Worm (Caenorhabditis elegans) whole organism, early embryonic: ENCODE results near the gene nova-1.

ENCODE experiments used
- B0310.2 ChIP-seq: sonication (generic microtip); optimal IDR thresholded peaks from 2 replicates; lab custom pipeline; 2016; ENCODE audit warnings: mild to moderate bottlenecking, missing genetic modification characterization, missing compliant biosample characterization
- F13C5.2 ChIP-seq: sonication (generic microtip); optimal IDR thresholded peaks from 2 replicates; lab custom pipeline; 2017; ENCODE audit warnings: mild to moderate bottlenecking, missing genetic modification characterization, inconsistent platforms, missing compliant biosample characterization
- aly-1 ChIP-seq: sonication (generic microtip); optimal IDR thresholded peaks from 2 replicates; lab custom pipeline; 2016; ENCODE audit warnings: missing genetic modification characterization, missing compliant biosample characterization
- ama-1 ChIP-seq: fragments of 150-350 bp; optimal IDR thresholded peaks from 2 replicates; lab custom pipeline; 2014
- ceh-13 ChIP-seq: fragments of 200-800 bp; sonication (Bioruptor generic); optimal IDR thresholded peaks from 2 replicates; lab custom pipeline; 2018; ENCODE audit warnings: mild to moderate bottlenecking, missing genetic modification characterization, missing compliant biosample characterization
- ceh-36 ChIP-seq: sonication (generic microtip); optimal IDR thresholded peaks from 2 replicates; lab custom pipeline; 2016; ENCODE audit warnings: missing genetic modification characterization, inconsistent platforms, missing compliant biosample characterization
- ets-7 ChIP-seq: sonication (generic microtip); optimal IDR thresholded peaks from 2 replicates; lab custom pipeline; 2016; ENCODE audit warnings: missing genotype, missing genetic modification characterization, missing compliant biosample characterization
- flt-1 ChIP-seq: fragments of 200-800 bp; sonication (Bioruptor generic); IDR thresholded peaks from 2 replicates; pipeline ENCODE4 v1.3.6; 2022; ENCODE audit warnings: missing genetic modification characterization, missing compliant biosample characterization
- hmbx-1 ChIP-seq: sonication (generic microtip); optimal IDR thresholded peaks from 2 replicates; lab custom pipeline; 2016; ENCODE audit warnings: mild to moderate bottlenecking, missing genetic modification characterization, missing compliant biosample characterization
- hmg-4 ChIP-seq: fragments of 200-800 bp; sonication (Bioruptor generic); optimal IDR thresholded peaks from 2 replicates; lab custom pipeline; 2018; ENCODE audit warnings: mild to moderate bottlenecking, missing genetic modification characterization, missing compliant biosample characterization
- hnd-1 ChIP-seq: sonication (generic microtip); optimal IDR thresholded peaks from 2 replicates; lab custom pipeline; 2016; ENCODE audit warnings: missing genetic modification characterization, missing compliant biosample characterization
- pes-1 ChIP-seq: fragments of 200-800 bp; sonication (Bioruptor generic); IDR thresholded peaks from 2 replicates; pipeline ENCODE4 v1.3.6; 2022; ENCODE audit warnings: missing genetic modification reagents, missing genetic modification characterization, missing compliant biosample characterization
- scrt-1 ChIP-seq: fragments of 200-800 bp; sonication (Bioruptor generic); IDR thresholded peaks from 2 replicates; pipeline ENCODE4 v1.3.6; 2022; ENCODE audit warnings: missing genetic modification characterization, missing compliant biosample characterization
- sea-1 ChIP-seq: fragments of 200-800 bp; sonication (Bioruptor generic); conservative IDR thresholded peaks from 2 replicates; pipeline ENCODE4 v1.3.6; 2022; ENCODE audit warnings: missing genetic modification characterization, missing compliant biosample characterization
- tbx-11 ChIP-seq: fragments of 200-800 bp; sonication (Bioruptor generic); IDR thresholded peaks from 2 replicates; pipeline ENCODE4 v1.3.6; 2022; ENCODE audit warnings: missing genetic modification characterization, missing compliant biosample characterization
- tbx-37 ChIP-seq: fragments of 200-800 bp; sonication (Bioruptor generic); conservative IDR thresholded peaks from 2 replicates; pipeline ENCODE4 v1.3.6; 2022; ENCODE audit warnings: missing genetic modification reagents, missing genetic modification characterization, missing compliant biosample characterization
- tra-4 ChIP-seq: sonication (generic microtip); optimal IDR thresholded peaks from 2 replicates; lab custom pipeline; 2017; ENCODE audit warnings: missing genetic modification characterization, missing compliant biosample characterization

nova-1 gene

DNA sequence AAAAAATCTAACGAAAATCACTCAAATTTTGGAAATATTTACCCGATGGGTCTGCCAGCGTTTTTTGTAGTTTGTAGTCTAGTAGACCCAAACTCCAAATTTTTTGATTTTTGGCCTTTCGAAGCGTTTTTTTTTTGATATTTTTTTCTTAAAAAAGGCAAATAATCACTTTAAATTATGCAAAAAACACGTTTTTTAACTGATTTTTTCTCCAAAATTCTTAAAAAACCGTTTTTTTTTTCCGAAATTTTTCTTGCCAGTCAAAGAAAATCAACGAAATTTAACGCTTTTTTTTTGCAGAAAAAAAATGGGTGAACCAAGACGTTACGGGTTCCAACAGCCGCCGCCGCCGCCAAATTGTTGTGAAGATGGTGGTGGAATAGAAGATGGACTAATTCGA, 26.2 kb upstream of the nova-1 start, which contains the start of gene Y37H2A.1:
Y37H2A.1 (plus strand) TSS at position 301 of the 400 bp plus-strand sequence.
- TF ChIP-seq ceh-13 (GFP tag; lab: Kevin White, UChicago) = no peak
- TF ChIP-seq hmbx-1 (tag; lab: Kevin White, UChicago) = no peak
- TF ChIP-seq aly-1 (tag; lab: Kevin White, UChicago) = no peak
- TF ChIP-seq scrt-1 (GFP tag; lab: Robert Waterston, UW) = no peak
- TF ChIP-seq sea-1 (GFP tag; lab: Robert Waterston, UW) = no peak
- TF ChIP-seq pes-1 (GFP tag; lab: Robert Waterston, UW) = no peak
- TF ChIP-seq B0310.2 (tag; lab: Kevin White, UChicago) = no peak
- no peak for TF ChIP-seq ama-1 (lab: Kevin White, UChicago)
- no peak for TF ChIP-seq tbx-37
- TF ChIP-seq ceh-36 = no peak

DNA sequence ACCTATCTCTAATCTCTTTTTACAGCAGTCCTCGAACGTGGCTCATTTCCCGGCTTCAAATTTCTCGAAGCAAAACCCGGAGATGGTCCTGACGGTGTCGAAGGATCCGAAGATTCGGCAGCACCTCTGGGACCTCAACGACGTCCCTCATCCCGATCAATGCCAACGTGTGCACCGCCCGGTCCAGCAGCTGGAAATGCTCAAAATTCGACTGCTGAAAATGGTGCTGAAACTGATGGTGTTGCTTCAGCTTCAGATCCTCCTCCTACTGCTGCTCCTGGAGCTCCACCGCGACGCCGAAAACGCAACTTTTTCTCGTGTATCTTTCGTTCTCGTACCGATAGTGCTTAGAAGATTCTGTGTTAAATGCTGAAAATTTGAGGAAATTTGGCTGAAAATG, 24.3 kb upstream of the nova-1 start:
- TF ChIP-seq scrt-1 (GFP tag; lab: Robert Waterston, UW) (no peak), tra-4 (no peak), hmg-4 (GFP tag; lab: Kevin White, UChicago) (no peak), sea-1 (GFP tag; lab: Robert Waterston, UW) (no peak), F13C5.2 (tag; lab: Kevin White, UChicago) (no peak), hmbx-1 (tag; lab: Kevin White, UChicago) (no peak), ama-1 (lab: Kevin White, UChicago) (no peak), tbx-11 (GFP tag; lab: Robert Waterston, UW) (no peak), pes-1 (GFP tag; lab: Robert Waterston, UW) (no peak)

DNA sequence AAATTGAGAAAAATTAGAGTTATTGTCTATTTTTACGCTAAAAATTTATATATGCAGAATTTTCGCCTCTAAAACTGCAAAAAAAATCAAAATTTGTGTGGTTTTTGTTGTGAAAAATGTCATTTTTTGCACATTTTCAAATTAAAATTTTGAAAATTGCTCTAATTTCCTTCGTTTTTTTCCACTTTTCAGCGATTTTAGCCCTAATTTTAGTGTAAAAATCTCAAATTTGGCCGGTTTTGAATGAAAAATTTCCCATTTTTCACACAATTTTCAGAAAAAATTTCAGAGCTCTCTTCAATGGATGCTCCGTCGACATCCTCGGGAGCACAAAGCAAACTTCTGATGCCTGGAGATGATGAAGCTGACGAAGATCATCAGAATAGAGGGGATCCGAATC, 16.6 kb upstream of the nova-1 start, which contains the start of gene par-4:
par-4 (plus strand) TSS at position 301 of the 400 bp plus-strand sequence.
- TF ChIP-seq tbx-11 (GFP tag; lab: Robert Waterston, UW) (no peak), B0310.2 (tag; lab: Kevin White, UChicago) (no peak), sea-1 (GFP tag; lab: Robert Waterston, UW) (no peak), tbx-37 (no peak)

DNA sequence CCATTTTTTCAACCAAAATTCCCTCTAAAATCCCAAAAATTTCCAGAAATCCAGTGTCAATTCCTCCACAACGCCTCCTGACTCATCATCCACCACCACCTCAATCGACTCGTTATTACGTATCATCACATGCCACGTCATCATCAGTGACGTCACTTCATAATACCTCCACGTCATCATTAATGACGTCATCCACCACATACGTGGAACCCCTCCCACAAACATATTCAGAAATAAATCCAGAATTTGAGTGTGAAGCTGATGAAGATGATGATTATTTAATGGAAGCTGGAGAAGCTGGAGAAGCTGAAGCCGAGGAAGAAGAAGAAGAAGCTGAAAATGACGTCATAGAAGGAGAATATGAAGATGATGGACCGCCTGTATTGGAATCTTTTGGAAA, 12.2 kb upstream of the nova-1 start:
- TF ChIP-seq aly-1 (tag; lab: Kevin White, UChicago) (no peak), flt-1 (no peak), tbx-37 (no peak), tbx-11 (GFP tag; lab: Robert Waterston, UW) (no peak), pes-1 (GFP tag; lab: Robert Waterston, UW) (no peak), ceh-36 (no peak), hnd-1 (no peak), hmbx-1 (tag; lab: Kevin White, UChicago) (no peak), scrt-1 (GFP tag; lab: Robert Waterston, UW) (no peak), ama-1 (lab: Kevin White, UChicago) (no peak), tra-4 (no peak), ets-7 (no peak), F13C5.2 (tag; lab: Kevin White, UChicago) (no peak), B0310.2 (tag; lab: Kevin White, UChicago) (no peak), hmg-4 (GFP tag; lab: Kevin White, UChicago) (no peak), ceh-13 (GFP tag; lab: Kevin White, UChicago) (no peak), sea-1 (GFP tag; lab: Robert Waterston, UW) (no peak)

DNA sequence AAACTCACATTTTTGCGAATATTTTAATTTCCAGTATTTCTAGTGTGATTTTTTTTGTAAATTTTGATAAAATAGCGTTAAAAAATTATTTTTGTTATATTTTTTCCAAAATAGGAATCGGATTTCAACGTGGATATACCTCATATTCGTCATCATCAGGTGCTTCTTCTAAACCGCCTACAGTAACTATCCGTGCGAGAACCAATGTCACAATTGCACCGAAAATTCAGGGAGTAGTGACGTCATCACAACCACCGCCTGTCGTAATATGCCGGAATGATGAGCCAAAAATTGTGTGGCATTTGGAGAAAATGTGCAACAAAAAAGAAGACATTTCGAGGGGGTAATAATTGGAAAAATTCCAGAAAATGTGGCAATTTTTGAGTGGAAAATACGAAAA, 9.5 kb upstream of the nova-1 start:
- TF ChIP-seq flt-1 (no peak), tbx-37 (no peak), F13C5.2 (tag; lab: Kevin White, UChicago) (no peak), B0310.2 (tag; lab: Kevin White, UChicago) (no peak), sea-1 (GFP tag; lab: Robert Waterston, UW) (no peak), pes-1 (GFP tag; lab: Robert Waterston, UW) (no peak), hmg-4 (GFP tag; lab: Kevin White, UChicago) (no peak), ceh-36 (no peak), aly-1 (tag; lab: Kevin White, UChicago) (no peak), tbx-11 (GFP tag; lab: Robert Waterston, UW) (no peak), scrt-1 (GFP tag; lab: Robert Waterston, UW) (no peak), hmbx-1 (tag; lab: Kevin White, UChicago) (no peak), hnd-1 (no peak), ets-7 (no peak), ceh-13 (GFP tag; lab: Kevin White, UChicago) (no peak)

DNA sequence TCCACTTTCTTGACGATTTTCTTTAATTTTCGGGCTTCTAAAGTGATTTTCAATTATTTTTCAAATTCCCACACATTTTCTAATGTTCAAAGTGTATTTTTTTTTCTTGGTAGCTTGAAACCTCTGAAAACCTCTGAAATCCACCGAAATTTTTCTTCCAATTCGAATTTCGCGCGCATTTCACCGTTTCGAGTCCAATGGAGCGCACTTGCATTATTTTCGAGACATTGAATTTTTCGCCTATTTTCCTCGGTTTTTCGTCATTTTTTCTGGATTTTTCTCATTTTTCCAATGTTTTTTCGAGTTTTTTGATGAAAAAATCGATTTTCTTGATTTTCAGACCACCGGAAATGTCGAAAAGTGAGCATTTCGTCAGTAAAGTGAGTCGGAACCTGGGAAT, 5.0 kb upstream of the nova-1 start, which contains the start of gene slr-2:
slr-2 (plus strand) TSS at position 341 of the 400 bp plus-strand sequence.
- TF ChIP-seq pes-1 (GFP tag; lab: Robert Waterston, UW) (no peak), tbx-37 (no peak), flt-1 (no peak), hnd-1 (no peak), sea-1 (GFP tag; lab: Robert Waterston, UW) (no peak), ets-7 (no peak), tra-4 (no peak), ceh-13 (GFP tag; lab: Kevin White, UChicago) (no peak), ama-1 (lab: Kevin White, UChicago) (no peak), B0310.2 (tag; lab: Kevin White, UChicago) (no peak), hmbx-1 (tag; lab: Kevin White, UChicago) (no peak), tbx-11 (GFP tag; lab: Robert Waterston, UW) (no peak), ceh-36 (no peak), scrt-1 (GFP tag; lab: Robert Waterston, UW) (no peak), hmg-4 (GFP tag; lab: Kevin White, UChicago) (no peak), aly-1 (tag; lab: Kevin White, UChicago) (no peak)

DNA sequence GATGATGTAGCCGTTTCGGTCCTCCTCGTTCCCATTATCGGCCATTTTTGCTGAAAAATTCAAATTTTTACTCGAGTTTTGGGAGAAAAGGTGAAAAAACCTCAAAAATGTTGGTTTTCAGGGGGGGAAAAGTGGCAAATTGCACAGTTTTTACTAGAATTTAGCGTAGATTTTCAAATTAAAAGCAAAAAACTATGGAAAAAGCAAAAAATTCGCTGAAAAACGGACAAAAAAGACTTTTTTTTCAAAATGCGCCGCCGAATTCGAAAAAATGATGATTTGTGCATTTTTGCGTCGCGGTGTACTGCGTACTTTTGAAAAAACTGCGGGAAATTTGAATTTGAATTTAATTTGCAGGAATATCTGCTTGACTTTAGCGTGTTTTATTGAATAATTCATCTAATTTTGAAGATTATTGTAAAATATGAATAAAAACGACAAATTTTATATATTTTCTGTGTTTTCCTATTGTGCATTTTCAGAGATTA, 4.5 kb upstream of the nova-1 start, which contains the start of gene Y59A8B.12:
Y59A8B.12 (minus strand) TSS at position 51 of the 488 bp plus-strand sequence.
- TF ChIP-seq hmg-4 (GFP tag; lab: Kevin White, UChicago) = no peak
- no peak for TF ChIP-seq flt-1
- TF ChIP-seq tbx-11 (GFP tag; lab: Robert Waterston, UW) = no peak
- TF ChIP-seq hmbx-1 (tag; lab: Kevin White, UChicago) = no peak
- no peak for TF ChIP-seq scrt-1 (GFP tag; lab: Robert Waterston, UW)
- no peak for TF ChIP-seq F13C5.2 (tag; lab: Kevin White, UChicago)
- no peak for TF ChIP-seq ets-7
- no peak for TF ChIP-seq tbx-37
